Worm (Caenorhabditis elegans) whole organism, dauer: ENCODE measurements around the gene ttbk-6.
"Not testable (repeated sequence)": the region's sequence is repeated elsewhere in the genome, so short reads cannot be mapped to it uniquely, and the experiment has no call there.

Experiments used
- unc-62 ChIP-seq: sonication (generic microtip); optimal IDR thresholded peaks from 2 replicates; lab custom pipeline; 2017; ENCODE audit warnings: missing biosample characterization, missing genetic modification reagents, missing genetic modification characterization

The ttbk-6 gene

ce11 chrIII:5074398-5074797, at the start of gene ttbk-6:
Gene ttbk-6, plus strand, starts transcription at chrIII:5074698.
- TF ChIP-seq unc-62 (GFP tag; lab: Kevin White, UChicago): no peak

- TF ChIP-seq unc-62 (GFP tag; lab: Kevin White, UChicago): no peak
Observed at ce11 chrIII:5025136-5025629, 49.3 kb upstream of the ttbk-6 start.

DNA sequence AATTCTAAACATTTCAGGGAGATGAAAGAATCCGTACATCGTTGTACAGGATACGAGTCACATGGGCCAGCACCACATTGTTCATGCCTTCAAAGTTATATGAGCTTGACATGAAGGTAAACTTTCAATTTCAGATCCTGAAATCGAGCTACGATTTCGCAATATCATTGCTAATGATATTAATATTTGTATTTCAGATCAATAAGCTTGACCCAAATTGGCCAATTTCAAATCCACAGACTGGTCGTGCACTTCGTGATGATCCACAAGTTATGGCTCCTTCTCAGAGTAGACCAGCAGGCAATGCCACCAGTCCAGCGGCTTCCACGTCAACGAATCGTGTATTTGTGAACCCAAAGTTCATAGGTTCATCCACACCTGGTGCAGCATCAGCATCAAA, 48.1 kb upstream of the ttbk-6 start:
- no peak for TF ChIP-seq unc-62 (GFP tag; lab: Kevin White, UChicago)

DNA sequence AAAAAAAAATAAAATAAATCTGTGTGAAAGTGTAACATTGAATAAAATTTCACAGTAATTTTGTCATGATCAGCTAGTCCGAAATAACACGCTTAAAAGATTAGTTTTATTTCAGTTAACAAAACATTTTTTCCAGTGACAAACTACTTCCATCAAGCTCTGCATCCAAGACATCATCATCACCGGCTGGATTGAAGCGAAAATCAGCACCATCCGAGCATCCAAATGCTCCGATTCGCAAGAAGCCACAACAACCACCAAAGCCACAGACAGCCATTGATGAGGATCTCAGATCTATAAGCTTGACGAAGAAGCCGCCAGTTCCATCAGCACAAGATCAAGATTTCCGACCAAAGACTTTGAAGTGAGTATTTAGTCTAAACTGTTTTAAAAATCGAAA, 47.3 kb upstream of the ttbk-6 start:
- TF ChIP-seq unc-62 (GFP tag; lab: Kevin White, UChicago): no peak

ce11 chrIII:5030629-5031028, 43.9 kb upstream of the ttbk-6 start, which contains the start of gene klp-6:
Gene klp-6, plus strand, starts transcription at chrIII:5030929.
- no peak for TF ChIP-seq unc-62 (GFP tag; lab: Kevin White, UChicago)

ce11 chrIII:5036158-5036557, 38.3 kb upstream of the ttbk-6 start, which contains the start of gene C45G9.6:
Gene C45G9.6, plus strand, starts transcription at chrIII:5036458.
- TF ChIP-seq unc-62 (GFP tag; lab: Kevin White, UChicago): no peak

DNA sequence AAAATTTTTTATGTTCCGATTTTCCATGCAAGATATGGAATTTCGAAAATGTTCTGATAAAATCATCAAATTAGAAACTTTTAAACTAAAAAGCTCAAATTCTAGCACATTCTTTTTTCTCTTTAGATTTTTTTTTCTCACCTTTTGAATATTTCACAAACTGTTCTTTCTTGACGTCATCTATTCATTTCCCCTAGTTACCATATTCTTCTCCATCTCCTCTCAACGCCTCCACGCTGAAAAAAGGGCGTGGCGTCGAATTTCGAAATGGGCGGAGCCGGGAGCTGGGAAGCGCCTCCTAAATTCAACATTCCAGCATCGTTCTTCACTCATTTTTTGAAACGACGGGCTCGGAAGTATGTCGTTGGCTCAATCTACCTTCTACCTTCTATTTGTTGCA, 32.4 kb upstream of the ttbk-6 start, which contains the start of gene nlp-43:
Gene nlp-43 (plus strand): TSS at position 301 of the 400 bp plus-strand sequence.
- no peak for TF ChIP-seq unc-62 (GFP tag; lab: Kevin White, UChicago)

- TF ChIP-seq unc-62 (GFP tag; lab: Kevin White, UChicago): no peak
Observed at ce11 chrIII:5044709-5045108, 29.8 kb upstream of the ttbk-6 start, which contains the start of gene C45G9.14. Gene C45G9.14, plus strand, starts transcription at chrIII:5045009.

DNA sequence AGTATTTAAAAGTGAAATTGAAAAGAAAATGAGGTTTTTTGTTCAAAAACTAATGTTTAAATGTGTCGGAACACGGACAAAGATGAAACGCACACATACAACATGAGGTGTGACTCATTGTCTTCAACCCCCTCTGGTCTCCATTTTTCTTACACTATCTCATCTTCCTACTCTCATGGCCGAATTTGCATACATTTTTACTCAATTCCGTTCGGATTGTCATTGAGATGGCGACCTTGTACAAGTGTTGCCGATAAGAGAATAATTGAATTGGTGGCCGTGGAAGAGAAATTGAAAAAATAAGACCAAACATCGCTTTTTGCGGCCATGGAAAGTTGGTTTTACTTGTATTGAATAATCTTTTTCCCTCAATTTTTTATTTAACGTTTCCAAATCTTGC, 27.3 kb upstream of the ttbk-6 start, which contains the start of gene txbp-3:
Gene txbp-3 (minus strand): TSS at position 285 of the 400 bp plus-strand sequence.
- no peak for TF ChIP-seq unc-62 (GFP tag; lab: Kevin White, UChicago)

DNA sequence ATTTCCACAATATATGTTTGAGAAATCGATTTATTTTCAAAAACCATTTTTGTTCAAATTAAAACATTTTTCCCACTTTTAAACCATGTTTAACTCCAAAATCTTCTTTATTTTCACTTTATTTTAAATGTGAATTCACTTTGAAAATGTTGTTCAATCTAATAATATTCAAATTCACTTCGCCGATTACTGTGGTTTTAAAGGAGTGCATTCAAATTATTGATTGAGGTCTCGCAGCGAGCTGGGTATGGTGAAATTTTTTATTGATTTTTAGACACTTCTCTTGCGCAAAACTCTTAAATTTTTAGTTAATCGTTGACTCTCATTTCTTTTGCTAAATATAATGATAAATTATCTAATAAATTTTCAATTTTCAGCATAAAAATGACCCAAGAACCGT, 26.8 kb upstream of the ttbk-6 start, which contains the start of gene C45G9.5:
Gene C45G9.5 (plus strand): TSS at position 378 of the 400 bp plus-strand sequence.
- no peak for TF ChIP-seq unc-62 (GFP tag; lab: Kevin White, UChicago)

DNA sequence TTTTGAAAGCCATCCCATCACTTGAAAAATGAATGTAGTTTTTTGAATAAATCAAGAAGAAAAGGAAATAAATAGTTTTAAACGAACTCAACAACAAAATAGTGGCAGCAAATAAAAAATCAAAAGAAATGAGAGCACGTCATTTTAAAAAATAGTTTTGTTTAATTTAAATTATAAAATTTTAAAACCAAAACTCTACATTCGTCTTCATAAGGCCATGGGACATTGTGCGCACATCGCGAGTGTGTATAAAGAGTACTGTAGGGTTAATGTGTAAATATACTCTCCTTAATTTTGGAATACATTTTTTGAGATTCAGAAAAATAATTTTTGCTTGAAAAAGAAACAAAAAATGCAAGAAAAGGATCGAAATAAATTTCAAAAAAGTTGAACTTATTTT, 22.5 kb upstream of the ttbk-6 start, which contains the start of gene C45G9.15:
Gene C45G9.15 (minus strand): TSS at position 101 of the 400 bp plus-strand sequence.
- no peak for TF ChIP-seq unc-62 (GFP tag; lab: Kevin White, UChicago)

DNA sequence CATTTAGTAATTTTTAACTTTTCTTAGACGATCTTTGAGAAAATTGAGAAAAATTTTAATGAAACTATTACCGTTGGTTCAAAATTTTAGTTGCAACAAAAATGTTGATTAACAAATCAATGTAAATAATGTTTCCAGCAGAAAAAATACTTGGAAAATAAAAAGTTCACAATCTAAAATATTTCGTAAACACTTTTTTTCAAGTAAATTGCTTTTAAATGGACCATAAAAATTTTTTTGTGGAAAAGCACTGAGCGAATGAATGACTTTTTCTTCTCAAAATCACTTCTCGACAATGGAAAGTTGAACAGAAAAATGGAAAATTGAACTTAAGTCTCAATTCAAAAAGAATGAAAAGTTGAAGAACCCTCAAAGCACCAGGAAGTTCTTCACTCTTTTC, 21.0 kb upstream of the ttbk-6 start, which contains the start of gene C45G9.8:
Gene C45G9.8 (minus strand): TSS at position 101 of the 400 bp plus-strand sequence.
- TF ChIP-seq unc-62 (GFP tag; lab: Kevin White, UChicago): no peak

DNA sequence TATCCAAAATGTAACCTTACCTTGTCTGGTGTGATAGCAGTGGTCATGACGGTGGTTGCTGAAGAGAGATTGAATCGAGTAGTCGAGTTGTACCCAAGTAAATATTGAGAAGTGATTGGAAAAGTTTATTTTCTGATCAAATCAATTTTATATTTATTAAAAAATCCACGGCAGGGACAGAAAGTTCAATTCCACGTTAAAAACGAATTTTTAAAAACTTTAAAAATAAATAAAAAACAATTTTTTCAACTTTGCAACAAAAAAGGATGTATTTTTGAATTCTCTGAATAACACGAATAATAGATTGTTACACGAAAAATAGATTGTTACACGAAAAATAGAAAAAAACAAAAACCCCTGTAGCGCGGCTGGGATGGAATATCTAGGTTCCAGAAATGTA, 18.8 kb upstream of the ttbk-6 start, which contains the start of gene C45G9.9:
Gene C45G9.9 (minus strand): TSS at position 101 of the 400 bp plus-strand sequence.
- TF ChIP-seq unc-62 (GFP tag; lab: Kevin White, UChicago): not testable (repeated sequence)

DNA sequence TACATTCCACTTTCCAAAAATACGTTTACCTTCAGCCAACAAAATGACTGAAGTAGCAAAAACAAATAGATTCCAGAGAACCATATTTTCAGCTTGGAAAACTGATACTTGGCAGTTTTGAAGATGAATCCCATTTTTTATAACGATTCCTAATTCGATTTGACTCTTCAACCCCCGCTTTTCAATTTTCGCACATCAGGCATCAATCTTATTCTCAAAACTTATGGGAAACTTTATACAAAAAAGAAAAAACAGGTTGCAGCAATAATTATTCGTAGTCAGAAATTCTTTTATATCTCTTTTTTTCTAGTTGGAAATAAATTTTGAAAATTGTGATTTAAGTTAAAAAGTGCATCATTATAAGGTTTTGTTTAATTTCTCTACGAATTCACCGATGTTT, 12.7 kb upstream of the ttbk-6 start, which contains the start of gene C45G9.10:
Gene C45G9.10 (minus strand): TSS at position 101 of the 400 bp plus-strand sequence.
- no peak for TF ChIP-seq unc-62 (GFP tag; lab: Kevin White, UChicago)

DNA sequence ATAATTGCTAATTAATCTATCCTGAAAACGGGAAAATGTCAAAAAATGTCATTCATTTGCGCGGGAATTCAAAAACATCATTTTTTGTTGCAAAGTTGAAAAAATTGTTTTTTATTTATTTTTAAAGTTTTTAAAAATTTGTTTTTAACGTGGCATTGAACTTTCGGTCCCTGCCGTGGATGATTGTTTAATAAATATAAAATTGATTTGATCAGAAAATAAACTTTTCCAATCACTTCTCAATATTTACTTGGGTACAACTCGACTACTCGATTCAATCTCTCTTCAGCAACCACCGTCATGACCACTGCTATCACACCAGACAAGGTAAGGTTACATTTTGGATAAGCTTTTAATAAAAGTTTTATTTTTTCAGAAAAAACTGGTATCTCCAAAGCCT, 12.1 kb upstream of the ttbk-6 start, which contains the start of gene C45G9.4:
Gene C45G9.4 (plus strand): TSS at position 301 of the 400 bp plus-strand sequence.
- not testable (repeated sequence) for TF ChIP-seq unc-62 (GFP tag; lab: Kevin White, UChicago)

DNA sequence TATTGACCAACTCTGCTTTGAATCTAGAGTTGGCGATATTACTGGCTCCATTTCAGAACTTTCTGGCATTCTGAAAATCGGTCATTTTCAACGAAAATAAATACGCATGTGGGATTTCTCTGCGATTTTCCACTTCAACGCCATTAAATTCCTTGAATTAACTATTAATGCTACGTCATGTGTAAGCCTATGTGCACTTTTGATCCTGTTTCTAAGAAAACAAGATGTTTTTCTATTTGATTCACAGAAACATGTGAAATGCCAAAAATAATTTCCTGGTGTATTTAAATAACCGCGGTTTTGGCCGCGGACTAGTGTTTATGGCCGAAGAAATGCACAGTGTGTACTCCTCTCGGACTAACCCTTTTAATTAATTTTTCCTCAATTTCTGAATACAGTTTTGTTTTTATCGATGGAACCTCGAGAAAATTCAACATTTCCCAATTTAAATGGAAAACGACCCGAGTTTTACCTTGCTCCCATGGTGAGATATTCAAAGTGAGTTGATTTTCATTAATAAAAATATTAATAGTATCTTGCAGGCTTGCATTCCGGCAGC, 5.7 kb upstream of the ttbk-6 start, which contains the start of the genes C45G9.11 and C45G9.2:
Gene C45G9.11 (minus strand): TSS at position 51 of the 559 bp plus-strand sequence.
Gene C45G9.2 (plus strand): TSS at position 392 of the 559 bp plus-strand sequence.
- TF ChIP-seq unc-62 (GFP tag; lab: Kevin White, UChicago): no peak
